Fruit fly (Drosophila melanogaster) whole organism, prepupa: Measurements from ENCODE around the gene CG7329.

Source experiments
- CG10669 ChIP-seq: fragments of 200-800 bp; sonication (Bioruptor generic); optimal IDR thresholded peaks from 3 replicates; lab custom pipeline; 2018; ENCODE audit warnings: missing biosample characterization, mild to moderate bottlenecking, missing genetic modification characterization, moderate library complexity
- Gug ChIP-seq: fragments of 200-800 bp; sonication (Bioruptor generic); IDR thresholded peaks from 2 replicates; pipeline ENCODE4 v1.3.6; 2022; ENCODE audit warnings: missing biosample characterization, missing genetic modification characterization
- Hr39 ChIP-seq: fragments of 200-800 bp; sonication (Bioruptor generic); optimal IDR thresholded peaks from 2 replicates; lab custom pipeline; 2016; ENCODE audit warnings: missing biosample characterization, missing genetic modification characterization
- Lpt ChIP-seq: fragments of 200-800 bp; sonication (Bioruptor generic); optimal IDR thresholded peaks from 3 replicates; lab custom pipeline; 2016; ENCODE audit warnings: missing biosample characterization, missing genetic modification characterization
- cyc ChIP-seq: fragments of 200-800 bp; sonication (Bioruptor generic); optimal IDR thresholded peaks from 3 replicates; lab custom pipeline; 2016; ENCODE audit warnings: missing biosample characterization, missing genetic modification characterization

DNA sequence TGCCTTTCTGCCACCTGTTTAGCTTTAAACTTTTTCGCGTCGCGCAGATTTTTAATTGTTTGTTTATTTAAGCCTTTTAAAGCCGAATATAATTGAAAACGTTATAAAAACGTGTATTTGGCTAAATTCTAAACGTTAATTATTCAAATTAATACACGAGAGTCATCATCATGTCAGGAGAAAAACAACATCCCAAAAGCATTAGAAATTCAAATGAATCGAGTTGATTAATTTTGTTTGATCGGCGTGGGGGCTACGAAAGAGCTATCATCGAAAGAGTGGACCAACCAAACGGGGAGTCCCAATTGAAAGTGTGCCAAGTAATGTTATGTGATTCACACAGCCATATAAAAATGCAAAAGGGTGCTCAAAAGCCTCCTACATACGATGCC is 49.5 kb upstream of the CG7329 start:
- TF ChIP-seq Gug (no peak), Lpt (GFP tag; lab: Kevin White, UChicago) (no peak), CG10669 (GFP tag; lab: Kevin White, UChicago) (no peak), Hr39 (GFP tag; lab: Kevin White, UChicago) (no peak), cyc (GFP tag; lab: Kevin White, UChicago) (no peak)
